Worm (Caenorhabditis elegans) whole organism, early embryonic: Measurements from ENCODE around the gene try-13.

Experiments used
- B0310.2 ChIP-seq: sonication (generic microtip); optimal IDR thresholded peaks from 2 replicates; lab custom pipeline; 2016; ENCODE audit warnings: mild to moderate bottlenecking, missing genetic modification characterization, missing compliant biosample characterization
- ama-1 ChIP-seq: fragments of 150-350 bp; optimal IDR thresholded peaks from 2 replicates; lab custom pipeline; 2014
- flt-1 ChIP-seq: fragments of 200-800 bp; sonication (Bioruptor generic); IDR thresholded peaks from 2 replicates; pipeline ENCODE4 v1.3.6; 2022; ENCODE audit warnings: missing genetic modification characterization, missing compliant biosample characterization
- hmbx-1 ChIP-seq: sonication (generic microtip); optimal IDR thresholded peaks from 2 replicates; lab custom pipeline; 2016; ENCODE audit warnings: mild to moderate bottlenecking, missing genetic modification characterization, missing compliant biosample characterization
- hnd-1 ChIP-seq: sonication (generic microtip); optimal IDR thresholded peaks from 2 replicates; lab custom pipeline; 2016; ENCODE audit warnings: missing genetic modification characterization, missing compliant biosample characterization
- pes-1 ChIP-seq: fragments of 200-800 bp; sonication (Bioruptor generic); IDR thresholded peaks from 2 replicates; pipeline ENCODE4 v1.3.6; 2022; ENCODE audit warnings: missing genetic modification reagents, missing genetic modification characterization, missing compliant biosample characterization
- sea-1 ChIP-seq: fragments of 200-800 bp; sonication (Bioruptor generic); conservative IDR thresholded peaks from 2 replicates; pipeline ENCODE4 v1.3.6; 2022; ENCODE audit warnings: missing genetic modification characterization, missing compliant biosample characterization
- tbx-11 ChIP-seq: fragments of 200-800 bp; sonication (Bioruptor generic); IDR thresholded peaks from 2 replicates; pipeline ENCODE4 v1.3.6; 2022; ENCODE audit warnings: missing genetic modification characterization, missing compliant biosample characterization
- tbx-37 ChIP-seq: fragments of 200-800 bp; sonication (Bioruptor generic); conservative IDR thresholded peaks from 2 replicates; pipeline ENCODE4 v1.3.6; 2022; ENCODE audit warnings: missing genetic modification reagents, missing genetic modification characterization, missing compliant biosample characterization

DNA sequence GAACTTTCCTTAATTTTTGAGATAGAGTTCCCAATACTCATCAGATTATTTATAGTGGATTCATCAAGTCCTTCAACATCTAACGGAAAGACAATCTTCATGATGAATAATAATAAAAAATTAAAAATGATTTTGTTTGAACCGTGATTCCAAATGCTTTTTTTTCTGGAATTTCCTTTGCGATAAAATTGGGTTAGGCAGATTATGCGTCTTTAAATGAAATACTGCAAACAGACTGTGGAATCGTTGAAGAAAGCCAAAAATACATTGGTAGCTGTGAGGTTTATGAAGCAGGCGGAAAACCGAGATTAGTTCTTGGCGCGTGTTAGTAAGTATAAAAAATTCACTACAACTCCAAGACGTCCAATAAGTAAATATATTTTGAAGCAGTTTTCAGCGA, 13.3 kb upstream of the try-13 start, which contains the start of gene srw-68:
- no peak for TF ChIP-seq pes-1 (GFP tag; lab: Robert Waterston, UW)
- TF ChIP-seq sea-1 (GFP tag; lab: Robert Waterston, UW), result no peak
- TF ChIP-seq tbx-11, result no peak
- TF ChIP-seq ama-1 (lab: Kevin White, UChicago), result no peak
- TF ChIP-seq B0310.2 (tag; lab: Kevin White, UChicago), result no peak
- TF ChIP-seq flt-1, result no peak
- no peak for TF ChIP-seq hmbx-1
- TF ChIP-seq hnd-1 (tag; lab: Kevin White, UChicago), result no peak
- no peak for TF ChIP-seq tbx-37
